Worm (Caenorhabditis elegans): ENCODE measurements around the gene F44F4.10.

Gene F44F4.10

DNA sequence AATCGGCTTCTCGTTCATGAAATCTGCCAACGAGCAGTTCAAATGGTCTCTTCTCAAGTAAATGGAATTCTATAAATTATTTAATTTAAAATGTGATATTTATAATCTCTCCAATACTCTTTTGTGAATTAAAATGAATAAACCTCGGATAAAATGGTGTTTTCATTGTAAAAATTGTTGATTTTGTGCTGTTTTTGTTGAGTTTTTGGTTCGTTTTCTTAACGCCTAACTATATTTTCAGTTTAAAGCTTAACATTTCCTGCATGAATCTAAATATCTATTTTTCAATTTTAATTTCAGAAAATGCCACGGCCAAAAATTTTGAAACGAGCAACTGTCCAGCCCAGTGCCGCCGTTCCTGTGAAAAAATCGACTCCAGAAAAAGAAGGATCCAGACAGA, 43.4 kb downstream of the F44F4.10 start, which contains the start of gene orc-2:
orc-2 (plus strand) TSS at position 301 of the 400 bp plus-strand sequence.
- TF ChIP-seq daf-12 (tag; optimal IDR thresholded peaks at IDR 0.05), result no peak
- no peak for TF ChIP-seq lin-39 (tag; optimal IDR thresholded peaks at IDR 0.05)
- TF ChIP-seq elt-1 (tag; optimal IDR thresholded peaks at IDR 0.05), result no peak
- no peak for TF ChIP-seq ceh-9 (tag; optimal IDR thresholded peaks at IDR 0.05)
- no peak for TF ChIP-seq lin-15B (tag; optimal IDR thresholded peaks at IDR 0.05)
- TF ChIP-seq nhr-43 (tag; optimal IDR thresholded peaks at IDR 0.05; ENCODE audit: poor library complexity, severe bottlenecking), result no peak
- TF ChIP-seq lsy-12 (tag; optimal IDR thresholded peaks at IDR 0.05), result no peak
- no peak for TF ChIP-seq egl-27 (tag; optimal IDR thresholded peaks at IDR 0.05)
- no peak for TF ChIP-seq skn-1 (tag; optimal IDR thresholded peaks at IDR 0.05)
- TF ChIP-seq elt-2 (tag; optimal IDR thresholded peaks at IDR 0.05), result no peak
- TF ChIP-seq R02D3.7 (tag; optimal IDR thresholded peaks at IDR 0.05), result no peak
- TF ChIP-seq pqm-1 (tag; optimal IDR thresholded peaks at IDR 0.05), result no peak
- no peak for TF ChIP-seq nhr-11 (tag; optimal IDR thresholded peaks at IDR 0.05)
- no peak for TF ChIP-seq unc-62 (GFP tag; optimal IDR thresholded peaks at IDR 0.05)
- TF ChIP-seq ama-1 (optimal IDR thresholded peaks at IDR 0.05), result no peak
- TF ChIP-seq nhr-28 (tag; optimal IDR thresholded peaks at IDR 0.05), result no peak
- no peak for TF ChIP-seq nhr-23 (tag; optimal IDR thresholded peaks at IDR 0.05)
- TF ChIP-seq zag-1 (tag; optimal IDR thresholded peaks at IDR 0.05), result no peak
- TF ChIP-seq nhr-76 (tag; optimal IDR thresholded peaks at IDR 0.05), result no peak

DNA sequence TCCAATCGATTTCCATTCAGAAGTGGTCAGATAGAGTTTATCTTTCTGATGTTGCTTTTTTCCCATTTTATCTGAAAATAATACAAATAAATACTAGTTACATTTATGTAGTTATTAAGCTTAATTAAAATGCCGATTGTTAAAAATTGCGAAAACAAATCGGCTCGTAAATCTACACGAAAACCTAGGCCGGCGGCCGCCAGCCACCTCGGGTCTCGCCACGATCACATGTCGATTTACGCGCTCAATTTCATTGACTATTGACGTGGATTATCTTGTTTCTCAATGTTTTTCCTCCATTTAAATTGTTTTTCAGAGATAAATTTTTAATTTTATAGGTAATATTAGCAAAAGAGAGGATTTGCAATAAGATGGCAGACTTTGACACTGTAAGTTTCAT, 44.5 kb downstream of the F44F4.10 start, which contains the start of the genes cyn-4 and copz-1:
cyn-4 (minus strand) TSS at position 71 of the 400 bp plus-strand sequence.
copz-1 (plus strand) TSS at position 339 of the 400 bp plus-strand sequence.
- TF ChIP-seq nhr-43 (tag; optimal IDR thresholded peaks at IDR 0.05; ENCODE audit: poor library complexity, severe bottlenecking) (peak; percentile 75), egl-27 (tag; optimal IDR thresholded peaks at IDR 0.05) (no peak), nhr-11 (tag; optimal IDR thresholded peaks at IDR 0.05) (no peak), lin-39 (tag; optimal IDR thresholded peaks at IDR 0.05) (peak; percentile 80), jun-1 (tag; optimal IDR thresholded peaks at IDR 0.05) (no peak), unc-62 (GFP tag; optimal IDR thresholded peaks at IDR 0.05) (no peak), tbx-2 (tag; optimal IDR thresholded peaks at IDR 0.05) (no peak), ceh-9 (tag; optimal IDR thresholded peaks at IDR 0.05) (no peak), ZK546.5 (tag; optimal IDR thresholded peaks at IDR 0.05) (no peak), fkh-2 (tag; optimal IDR thresholded peaks at IDR 0.05) (no peak), nhr-67 (tag; optimal IDR thresholded peaks at IDR 0.05) (no peak), sea-2 (GFP tag; optimal IDR thresholded peaks at IDR 0.05) (no peak), nhr-76 (tag; optimal IDR thresholded peaks at IDR 0.05) (no peak), nhr-28 (tag; optimal IDR thresholded peaks at IDR 0.05) (no peak), elt-2 (tag; optimal IDR thresholded peaks at IDR 0.05) (peak; percentile 29), nhr-77 (tag; optimal IDR thresholded peaks at IDR 0.05) (no peak), R02D3.7 (tag; optimal IDR thresholded peaks at IDR 0.05) (peak; percentile 98), nhr-23 (tag; optimal IDR thresholded peaks at IDR 0.05) (peak; percentile 83), nhr-25 (tag; optimal IDR thresholded peaks at IDR 0.05) (peak; percentile 82), aly-2 (tag; optimal IDR thresholded peaks at IDR 0.05) (no peak), nfya-1 (tag; optimal IDR thresholded peaks at IDR 0.05; ENCODE audit: insufficient read depth) (peak; percentile 90), unc-39 (tag; optimal IDR thresholded peaks at IDR 0.05) (no peak), hmg-11 (tag; optimal IDR thresholded peaks at IDR 0.05) (peak; percentile 60), elt-1 (tag; optimal IDR thresholded peaks at IDR 0.05) (peak; percentile 30), mml-1 (tag; optimal IDR thresholded peaks at IDR 0.05) (no peak), pha-4 (tag; optimal IDR thresholded peaks at IDR 0.05) (peak; percentile 89), fkh-10 (GFP tag; optimal IDR thresholded peaks at IDR 0.05) (peak; percentile 31), skn-1 (tag; optimal IDR thresholded peaks at IDR 0.05) (no peak), eor-1 (tag; optimal IDR thresholded peaks at IDR 0.05) (no peak), ztf-4 (tag; optimal IDR thresholded peaks at IDR 0.05) (no peak), ceh-82 (tag; optimal IDR thresholded peaks at IDR 0.05) (peak; percentile 63), nhr-12 (tag; optimal IDR thresholded peaks at IDR 0.05) (no peak), ama-1 (optimal IDR thresholded peaks at IDR 0.05) (no peak), pqm-1 (tag; optimal IDR thresholded peaks at IDR 0.05) (no peak), daf-12 (tag; optimal IDR thresholded peaks at IDR 0.05) (no peak), nhr-237 (tag; optimal IDR thresholded peaks at IDR 0.05) (no peak), elt-3 (tag; optimal IDR thresholded peaks at IDR 0.05) (no peak), fos-1 (tag; optimal IDR thresholded peaks at IDR 0.05) (no peak), mdl-1 (tag; optimal IDR thresholded peaks at IDR 0.05) (no peak), zag-1 (tag; optimal IDR thresholded peaks at IDR 0.05) (no peak), lin-15B (tag; optimal IDR thresholded peaks at IDR 0.05) (peak; percentile 93), ztf-11 (tag; optimal IDR thresholded peaks at IDR 0.05) (no peak), lsy-12 (tag; optimal IDR thresholded peaks at IDR 0.05) (peak; percentile 16), ceh-28 (tag; optimal IDR thresholded peaks at IDR 0.05) (peak; percentile 39), egl-5 (tag; optimal IDR thresholded peaks at IDR 0.05) (peak; percentile 62), ceh-16 (tag; optimal IDR thresholded peaks at IDR 0.05) (no peak), snpc-4 (tag; optimal IDR thresholded peaks at IDR 0.05) (peak; percentile 87)
